Worm (Caenorhabditis elegans): ENCODE data around the gene C06G4.4.

ce11 chrIII:8001557-8001956 lies 23.9 kb upstream of the C06G4.4 start:
- TF ChIP-seq flh-1 (GFP tag; optimal IDR thresholded peaks at IDR 0.05) (no peak), unc-62 (GFP tag; optimal IDR thresholded peaks at IDR 0.05) (no peak), nhr-2 (tag; optimal IDR thresholded peaks at IDR 0.05) (no peak), snpc-4 (tag; optimal IDR thresholded peaks at IDR 0.05) (no peak), tbx-8 (GFP tag; optimal IDR thresholded peaks at IDR 0.05) (no peak), hlh-1 (tag; optimal IDR thresholded peaks at IDR 0.05) (no peak), sptf-1 (tag; optimal IDR thresholded peaks at IDR 0.05) (no peak)
